Fruit fly (Drosophila melanogaster) whole organism, embryonic: Measurements from ENCODE around the gene spirit.

Source experiments
- Awh ChIP-seq: fragments of 200-800 bp; sonication (Bioruptor generic); IDR thresholded peaks from 2 replicates; pipeline ENCODE4, ENCODE4 v1.3.6; 2022; ENCODE audit warnings: missing biosample characterization, missing genetic modification characterization
- CG11085 ChIP-seq: fragments of 200-800 bp; sonication (Bioruptor generic); IDR thresholded peaks from 2 replicates; pipeline ENCODE4 v1.3.6; 2022; ENCODE audit warnings: missing biosample characterization, missing genetic modification characterization
- CG11093 ChIP-seq: fragments of 200-800 bp; sonication (Bioruptor generic); IDR thresholded peaks from 3 replicates; pipeline ENCODE4 v1.3.6; 2022; ENCODE audit warnings: missing biosample characterization, missing genetic modification characterization
- CG11247 ChIP-seq: fragments of 200-800 bp; sonication (Bioruptor generic); IDR thresholded peaks from 2 replicates; pipeline ENCODE4 v1.3.6; 2022; ENCODE audit warnings: missing biosample characterization, missing genetic modification characterization
- CG12769 ChIP-seq: fragments of 200-800 bp; sonication (Bioruptor generic); optimal IDR thresholded peaks from 2 replicates; lab custom pipeline; 2019; ENCODE audit warnings: missing biosample characterization, mild to moderate bottlenecking, missing genetic modification characterization, moderate library complexity
- CG13424 ChIP-seq: fragments of 200-800 bp; sonication (Bioruptor generic); optimal IDR thresholded peaks from 2 replicates; lab custom pipeline; 2019; ENCODE audit warnings: missing biosample characterization, mild to moderate bottlenecking, missing genetic modification characterization, moderate library complexity
- CG14014 ChIP-seq: fragments of 200-800 bp; sonication (Bioruptor generic); IDR thresholded peaks from 2 replicates; pipeline ENCODE4 v1.3.6; 2022; ENCODE audit warnings: missing biosample characterization, missing genetic modification characterization
- CG15696 ChIP-seq: fragments of 200-800 bp; sonication (Bioruptor generic); optimal IDR thresholded peaks from 2 replicates; lab custom pipeline; 2019; ENCODE audit warnings: missing biosample characterization, mild to moderate bottlenecking, missing genetic modification characterization, moderate library complexity
- CG2875 ChIP-seq: fragments of 200-800 bp; sonication (Bioruptor generic); optimal IDR thresholded peaks from 2 replicates; lab custom pipeline; 2017; ENCODE audit warnings: missing biosample characterization, mild to moderate bottlenecking, missing genetic modification characterization, missing genetic modification reagents
- CG30020 ChIP-seq: fragments of 200-800 bp; optimal IDR thresholded peaks from 2 replicates; lab custom pipeline; 2019; ENCODE audit warnings: missing biosample characterization, mild to moderate bottlenecking, missing genetic modification characterization, moderate library complexity
- CG3065 ChIP-seq: fragments of 200-800 bp; sonication (Bioruptor generic); optimal IDR thresholded peaks from 2 replicates; lab custom pipeline; 2016; ENCODE audit warnings: missing biosample characterization, missing genetic modification characterization
- CG4360 ChIP-seq: fragments of 200-800 bp; sonication (Bioruptor generic); IDR thresholded peaks from 2 replicates; pipeline ENCODE4 v1.3.6; 2022; ENCODE audit warnings: missing biosample characterization, missing genetic modification characterization
- CG5245 ChIP-seq: fragments of 200-800 bp; sonication (Bioruptor generic); optimal IDR thresholded peaks from 3 replicates; lab custom pipeline; 2016; ENCODE audit warnings: missing biosample characterization, missing genetic modification characterization
- CG6254 ChIP-seq: fragments of 200-800 bp; sonication (Bioruptor generic); optimal IDR thresholded peaks from 3 replicates; lab custom pipeline; 2017; ENCODE audit warnings: mild to moderate bottlenecking, missing biosample characterization, missing genetic modification reagents, missing genetic modification characterization
- CG6654 ChIP-seq: fragments of 200-800 bp; sonication (Bioruptor generic); optimal IDR thresholded peaks from 2 replicates; lab custom pipeline; 2017; ENCODE audit warnings: missing biosample characterization, mild to moderate bottlenecking, missing genetic modification characterization
- CG8388 ChIP-seq: fragments of 200-800 bp; sonication (Bioruptor generic); optimal IDR thresholded peaks from 2 replicates; lab custom pipeline; 2019; ENCODE audit warnings: missing biosample characterization, mild to moderate bottlenecking, missing genetic modification characterization, moderate library complexity
- CG8944 ChIP-seq: fragments of 200-800 bp; sonication (Bioruptor generic); optimal IDR thresholded peaks from 3 replicates; lab custom pipeline; 2016; ENCODE audit warnings: missing biosample characterization, missing genetic modification characterization
- CG9727 ChIP-seq: fragments of 200-800 bp; sonication (Bioruptor generic); optimal IDR thresholded peaks from 3 replicates; lab custom pipeline; 2017; ENCODE audit warnings: missing biosample characterization, mild to moderate bottlenecking, missing genetic modification characterization
- CG9876 ChIP-seq: fragments of 200-800 bp; sonication (Bioruptor generic); optimal IDR thresholded peaks from 2 replicates; lab custom pipeline; 2016; ENCODE audit warnings: missing biosample characterization, missing genetic modification characterization
- CTCF ChIP-seq: fragments of 200-800 bp; sonication (Bioruptor generic); optimal IDR thresholded peaks from 2 replicates; lab custom pipeline; 2017; ENCODE audit warnings: missing biosample characterization, mild to moderate bottlenecking, missing genetic modification characterization, moderate library complexity
- Dek ChIP-seq: fragments of 200-800 bp; sonication (Bioruptor generic); optimal IDR thresholded peaks from 3 replicates; lab custom pipeline; 2019; ENCODE audit warnings: missing biosample characterization, mild to moderate bottlenecking, missing genetic modification characterization, moderate library complexity
- Dll ChIP-seq: fragments of 200-800 bp; sonication (Bioruptor generic); IDR thresholded peaks from 4 replicates; pipeline ENCODE4 v1.3.6; 2022; ENCODE audit warnings: missing biosample characterization, missing genetic modification characterization; ENCODE audit not compliant: partially characterized antibody
- Fer2 ChIP-seq: fragments of 200-800 bp; sonication (Bioruptor generic); optimal IDR thresholded peaks from 2 replicates; lab custom pipeline; 2018; ENCODE audit warnings: missing biosample characterization, mild to moderate bottlenecking, missing genetic modification characterization, moderate library complexity
- GATAe ChIP-seq: fragments of 200-800 bp; sonication (Bioruptor generic); conservative IDR thresholded peaks from 2 replicates; pipeline ENCODE4 v1.3.6; 2022; ENCODE audit warnings: missing biosample characterization, missing genetic modification characterization
- H2.0 ChIP-seq: fragments of 200-800 bp; sonication (Bioruptor generic); IDR thresholded peaks from 2 replicates; pipeline ENCODE4 v1.3.6; 2022; ENCODE audit warnings: missing biosample characterization, missing genetic modification characterization
- Jarid2 ChIP-seq: fragments of 200-800 bp; sonication (Bioruptor generic); optimal IDR thresholded peaks from 3 replicates; lab custom pipeline; 2017; ENCODE audit warnings: mild to moderate bottlenecking, missing biosample characterization, missing genetic modification reagents, missing genetic modification characterization
- MESR4 ChIP-seq: fragments of 200-800 bp; sonication (Bioruptor generic); optimal IDR thresholded peaks from 2 replicates; lab custom pipeline; 2018; ENCODE audit warnings: missing biosample characterization, mild to moderate bottlenecking, missing genetic modification characterization, moderate library complexity
- NC2β ChIP-seq: fragments of 200-800 bp; sonication (Bioruptor generic); optimal IDR thresholded peaks from 2 replicates; lab custom pipeline; 2016; ENCODE audit warnings: missing biosample characterization, missing genetic modification characterization
- Taf1 ChIP-seq: fragments of 200-800 bp; sonication (Bioruptor generic); IDR thresholded peaks from 2 replicates; pipeline ENCODE4 v1.3.6; 2022; ENCODE audit warnings: missing biosample characterization, missing genetic modification characterization
- Vsx1 ChIP-seq: fragments of 200-800 bp; sonication (Bioruptor generic); optimal IDR thresholded peaks from 2 replicates; lab custom pipeline; 2017; ENCODE audit warnings: missing biosample characterization, mild to moderate bottlenecking, missing genetic modification characterization, missing genetic modification reagents
- bab2 ChIP-seq: fragments of 200-800 bp; sonication (Bioruptor generic); optimal IDR thresholded peaks from 2 replicates; lab custom pipeline; 2016; ENCODE audit warnings: missing biosample characterization, missing genetic modification characterization
- esg ChIP-seq: fragments of 200-800 bp; sonication (Bioruptor generic); conservative IDR thresholded peaks from 2 replicates; pipeline ENCODE4 v1.3.6; 2022; ENCODE audit warnings: missing biosample characterization, missing genetic modification characterization
- ewg ChIP-seq: fragments of 200-800 bp; sonication (Bioruptor generic); optimal IDR thresholded peaks from 3 replicates; lab custom pipeline; 2017; ENCODE audit warnings: mild to moderate bottlenecking, missing biosample characterization, missing genetic modification reagents, missing genetic modification characterization
- gcm ChIP-seq: fragments of 200-800 bp; sonication (Bioruptor generic); optimal IDR thresholded peaks from 2 replicates; lab custom pipeline; 2019; ENCODE audit warnings: missing biosample characterization, mild to moderate bottlenecking, missing genetic modification characterization, moderate library complexity
- gfzf ChIP-seq: fragments of 200-800 bp; sonication (Bioruptor generic); optimal IDR thresholded peaks from 2 replicates; lab custom pipeline; 2016; ENCODE audit warnings: missing biosample characterization, mild to moderate bottlenecking, missing genetic modification characterization, moderate library complexity
- jigr1 ChIP-seq: fragments of 200-800 bp; sonication (Bioruptor generic); IDR thresholded peaks from 3 replicates; pipeline ENCODE4 v1.3.6; 2022; ENCODE audit warnings: missing biosample characterization, missing genetic modification characterization
- lbe ChIP-seq: fragments of 200-800 bp; sonication (Bioruptor generic); optimal IDR thresholded peaks from 2 replicates; lab custom pipeline; 2016; ENCODE audit warnings: missing biosample characterization, mild to moderate bottlenecking, missing genetic modification characterization
- lilli ChIP-seq: fragments of 200-800 bp; sonication (Bioruptor generic); optimal IDR thresholded peaks from 3 replicates; lab custom pipeline; 2016; ENCODE audit warnings: missing biosample characterization, missing genetic modification characterization
- lov ChIP-seq, 2 experiments: fragments of 200-800 bp in 1 of 2; fragments of >200 bp in 1 of 2; sonication (Bioruptor generic) in 1 of 2; IDR thresholded peaks in 1 of 2; optimal IDR thresholded peaks in 1 of 2; 2 replicates in 1 of 2; 3 replicates in 1 of 2; pipeline versions ENCODE4 v1.3.6 to Lab custom; 2017 to 2022; ENCODE audit warnings: missing biosample characterization in 1 of 2, missing genetic modification characterization in 1 of 2
- onecut ChIP-seq: fragments of 200-800 bp; sonication (Bioruptor generic); IDR thresholded peaks from 2 replicates; pipeline ENCODE4 v1.3.6; 2022; ENCODE audit warnings: missing biosample characterization, missing genetic modification characterization
- psq ChIP-seq: fragments of 200-800 bp; sonication (Bioruptor generic); optimal IDR thresholded peaks from 2 replicates; lab custom pipeline; 2017; ENCODE audit warnings: missing biosample characterization, missing genetic modification characterization
- sens ChIP-seq: fragments of 200-800 bp; sonication (Bioruptor generic); peaks from one replicate; lab custom pipeline; 2016; ENCODE audit warnings: missing biosample characterization, missing genetic modification characterization
- slbo ChIP-seq: fragments of 200-800 bp; sonication (Bioruptor generic); IDR thresholded peaks from 2 replicates; pipeline ENCODE4 v1.3.6; 2022; ENCODE audit warnings: missing biosample characterization, missing genetic modification characterization
- tgo ChIP-seq: fragments of 200-800 bp; sonication (Bioruptor generic); IDR thresholded peaks from 3 replicates; pipeline ENCODE4 v1.3.6; 2022; ENCODE audit warnings: missing biosample characterization, missing genetic modification characterization
- tx ChIP-seq: fragments of 200-800 bp; sonication (Bioruptor generic); optimal IDR thresholded peaks from 2 replicates; lab custom pipeline; 2016; ENCODE audit warnings: missing biosample characterization, missing genetic modification characterization
- z ChIP-seq: fragments of 200-800 bp; sonication (Bioruptor generic); IDR thresholded peaks from 3 replicates; pipeline ENCODE4 v1.3.6; 2022; ENCODE audit warnings: missing biosample characterization, missing genetic modification characterization

Gene spirit

DNA sequence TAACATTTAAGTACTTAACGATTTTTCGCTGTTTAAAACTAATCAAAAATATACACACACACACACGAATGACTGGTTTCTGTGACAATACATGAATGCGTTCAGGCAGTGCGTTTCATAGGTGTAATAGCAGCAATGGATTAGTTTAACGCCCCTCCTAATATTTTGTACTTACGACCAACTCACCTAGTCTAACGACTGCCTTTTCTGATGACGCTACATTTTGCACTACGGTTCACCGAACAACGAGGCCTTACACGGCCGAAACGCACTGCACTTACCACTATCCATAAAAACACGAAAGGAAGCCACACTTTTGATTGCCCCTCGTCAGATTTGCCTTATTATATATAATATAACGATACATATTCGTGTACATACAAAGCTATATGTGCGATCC, 27.8 kb upstream of the spirit start (continued):
- TF ChIP-seq lov (optimal IDR thresholded peaks at IDR 0.05; lab: Kevin White, UChicago) (no peak), lov (GFP tag; IDR thresholded peaks at IDR 0.05; lab: Robert Waterston, UW) (0 out of 3 replicates have a peak, but pooled peaks have one; percentile 47), bab2 (peak; percentile 8), onecut (GFP tag; lab: Robert Waterston, UW) (no peak; the same call in 1 of the 2 replicates), CG11085 (GFP tag; lab: Robert Waterston, UW) (no peak), tgo (peak; percentile 45; the same call in 2 of the 3 replicates), Vsx1 (GFP tag; lab: Kevin White, UChicago) (no peak), jigr1 (no peak), CG6654 (GFP tag; lab: Kevin White, UChicago) (no peak), Jarid2 (GFP tag; lab: Kevin White, UChicago) (no peak), sens (GFP tag; lab: Kevin White, UChicago) (peak; percentile 68), ewg (GFP tag; lab: Kevin White, UChicago) (peak; percentile 19), slbo (GFP tag; lab: Robert Waterston, UW) (0 out of 2 replicates have a peak, but pooled peaks have one; percentile 29), CG8388 (peak; percentile 34), lbe (GFP tag; lab: Kevin White, UChicago) (peak; percentile 11), H2.0 (GFP tag; lab: Robert Waterston, UW) (peak; percentile 49; the same call in 1 of the 2 replicates), CG13424 (tag; lab: Kevin White, UChicago) (peak; percentile 2), CG30020 (tag; lab: Kevin White, UChicago) (no peak), CTCF (GFP tag; lab: Kevin White, UChicago) (no peak), CG11093 (GFP tag; lab: Robert Waterston, UW) (0 out of 3 replicates have a peak, but pooled peaks have one; percentile 21), MESR4 (GFP tag; lab: Kevin White, UChicago) (no peak), CG3065 (no peak), tx (GFP tag; lab: Kevin White, UChicago) (no peak), CG15696 (tag; lab: Kevin White, UChicago) (peak; percentile 14), lilli (GFP tag; lab: Kevin White, UChicago) (peak; percentile 38), CG5245 (GFP tag; lab: Kevin White, UChicago) (peak; percentile 14), CG9727 (peak; percentile 22), z (GFP tag; lab: Robert Waterston, UW) (no peak), NC2β (peak; percentile 26), CG8944 (GFP tag; lab: Kevin White, UChicago) (peak; percentile 11), CG12769 (tag; lab: Kevin White, UChicago) (no peak), CG9876 (GFP tag; lab: Kevin White, UChicago) (no peak), gcm (GFP tag; lab: Kevin White, UChicago) (no peak), Awh (0 out of 2 replicates have a peak, but pooled peaks have one; percentile 30), Fer2 (tag; lab: Kevin White, UChicago) (no peak), CG11247 (0 out of 2 replicates have a peak, but pooled peaks have one; percentile 28), Dek (no peak), CG6254 (GFP tag; lab: Kevin White, UChicago) (no peak), Taf1 (no peak), gfzf (GFP tag; lab: Kevin White, UChicago) (no peak), psq (GFP tag; lab: Kevin White, UChicago) (no peak), Dll (GFP tag; lab: Robert Waterston, UW) (no peak), CG4360 (no peak), esg (GFP tag; lab: Robert Waterston, UW) (0 out of 2 replicates have a peak, but pooled peaks have one; percentile 28), CG2875 (GFP tag; lab: Kevin White, UChicago) (no peak), CG14014 (peak; percentile 44; the same call in 1 of the 2 replicates), GATAe (GFP tag; lab: Robert Waterston, UW) (no peak)
